Worm (Caenorhabditis elegans): Measurements from ENCODE around the gene K07F5.12.

- TF ChIP-seq zag-1 (tag; optimal IDR thresholded peaks at IDR 0.05), result no peak
- no peak for TF ChIP-seq nhr-76 (tag; optimal IDR thresholded peaks at IDR 0.05)
- no peak for TF ChIP-seq ZK546.5 (tag; optimal IDR thresholded peaks at IDR 0.05)
- no peak for TF ChIP-seq skn-1 (tag; optimal IDR thresholded peaks at IDR 0.05)
- TF ChIP-seq ama-1 (optimal IDR thresholded peaks at IDR 0.05), result no peak
- no peak for TF ChIP-seq lir-3 (tag; optimal IDR thresholded peaks at IDR 0.05)
- no peak for TF ChIP-seq unc-130 (GFP tag; optimal IDR thresholded peaks at IDR 0.05)
- no peak for TF ChIP-seq mep-1 (tag; optimal IDR thresholded peaks at IDR 0.05)
- TF ChIP-seq snpc-1.2 (GFP tag; IDR thresholded peaks at IDR 0.05), result no peak
- no peak for TF ChIP-seq ceh-82 (tag; optimal IDR thresholded peaks at IDR 0.05)
- TF ChIP-seq nhr-28 (tag; optimal IDR thresholded peaks at IDR 0.05), result no peak
- no peak for TF ChIP-seq spr-1 (tag; optimal IDR thresholded peaks at IDR 0.05)
- TF ChIP-seq dmd-9 (GFP tag; IDR thresholded peaks at IDR 0.05), result no peak
Observed at ce11 chrIV:9854952-9855351, 860 bp upstream of the K07F5.12 start.
